Fruit fly (Drosophila melanogaster): ENCODE measurements around the gene amd.

The amd gene

DNA sequence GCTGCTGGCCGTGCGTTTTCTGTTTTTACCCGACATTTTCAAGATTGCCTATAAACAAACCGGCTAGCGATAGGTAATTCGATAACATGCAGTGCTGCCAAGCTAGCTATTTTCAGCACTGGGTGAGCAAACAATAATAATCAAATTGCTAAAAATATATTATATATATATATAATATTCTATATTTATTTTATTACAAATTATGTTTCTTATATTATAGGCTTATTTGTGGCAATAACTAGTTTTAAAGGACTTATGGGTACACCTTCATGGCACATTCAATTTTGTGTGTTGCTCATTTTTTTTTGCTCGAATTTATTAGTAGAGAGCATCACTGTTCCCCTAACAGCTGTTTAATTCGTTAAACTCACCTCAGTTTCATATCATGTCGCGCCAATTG lies 16.9 kb downstream of the amd start:
- TF ChIP-seq CG11902 (GFP tag; optimal IDR thresholded peaks at IDR 0.05) (no peak), Ets96B (tag; optimal IDR thresholded peaks at IDR 0.05) (peak; percentile 46), CG31627 (GFP tag; optimal IDR thresholded peaks at IDR 0.05) (peak; percentile 21), CG6808 (GFP tag; optimal IDR thresholded peaks at IDR 0.05) (no peak), esn (GFP tag; optimal IDR thresholded peaks at IDR 0.05) (peak; percentile 62), CG15336 (GFP tag; IDR thresholded peaks at IDR 0.05) (no peak), Eip93F (GFP tag; optimal IDR thresholded peaks at IDR 0.05) (peak; percentile 1), topi (GFP tag; optimal IDR thresholded peaks at IDR 0.05) (no peak), lz (GFP tag; optimal IDR thresholded peaks at IDR 0.05) (peak; percentile 31), fkh (GFP tag; optimal IDR thresholded peaks at IDR 0.05) (peak; percentile 83), CG8632 (GFP tag; optimal IDR thresholded peaks at IDR 0.05) (peak; percentile 29), Hr39 (GFP tag; optimal IDR thresholded peaks at IDR 0.05) (peak; percentile 23), CG7368 (GFP tag; optimal IDR thresholded peaks at IDR 0.05) (no peak), dsx (GFP tag; optimal IDR thresholded peaks at IDR 0.05; ENCODE audit: poor library complexity, severe bottlenecking) (peak; percentile 46), Eip78C (GFP tag) (peak; percentile 78), CG3032 (tag; optimal IDR thresholded peaks at IDR 0.05) (peak; percentile 58), CG6854 (GFP tag; optimal IDR thresholded peaks at IDR 0.05) (peak; percentile 32), CG1621 (tag; optimal IDR thresholded peaks at IDR 0.05) (no peak), CG8119 (GFP tag; IDR thresholded peaks at IDR 0.05) (peak; percentile 53; the same call in 2 of the 3 replicates)

DNA sequence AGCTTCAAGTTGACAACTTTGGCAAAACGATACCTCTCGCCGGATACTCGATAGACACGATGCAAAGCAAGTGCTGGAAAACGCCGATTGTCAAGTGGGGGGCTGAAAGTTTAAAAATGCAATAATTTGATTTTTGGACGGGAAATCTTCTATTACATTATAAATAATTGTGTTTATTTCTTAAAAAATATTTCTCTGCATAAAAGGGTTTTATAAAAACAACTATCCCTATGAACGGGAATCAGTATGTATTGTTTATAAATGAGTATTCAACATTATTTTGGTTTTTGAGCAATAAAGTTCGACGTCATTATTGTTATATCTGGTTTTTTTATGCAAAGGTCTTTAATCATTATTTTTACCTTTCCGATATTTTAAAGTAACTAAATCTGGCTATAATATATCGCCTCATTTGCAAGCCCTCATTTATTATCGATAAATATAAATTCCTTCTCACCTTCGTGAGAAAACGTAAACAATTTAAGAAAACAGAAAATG lies 22.0 kb downstream of the amd start, which contains the start of the genes AsnRS and DCTN6-p27:
Gene AsnRS (minus strand): TSS at position 50 of the 498 bp plus-strand sequence.
Gene DCTN6-p27 (plus strand): TSS at position 419 of the 498 bp plus-strand sequence.
- TF ChIP-seq salr (GFP tag; optimal IDR thresholded peaks at IDR 0.05): peak in 1 of 2 experiments; percentile 23
- TF ChIP-seq CG6792 (GFP tag; optimal IDR thresholded peaks at IDR 0.05): peak; percentile 75
- peak; percentile 76 for TF ChIP-seq lz (GFP tag; optimal IDR thresholded peaks at IDR 0.05)
- TF ChIP-seq CG10631 (GFP tag; optimal IDR thresholded peaks at IDR 0.05): peak; percentile 67
- TF ChIP-seq acj6 (GFP tag; optimal IDR thresholded peaks at IDR 0.05): peak; percentile 74
- TF ChIP-seq CG31627 (GFP tag; optimal IDR thresholded peaks at IDR 0.05): peak; percentile 65
- peak; percentile 54 for TF ChIP-seq CG11902 (GFP tag; optimal IDR thresholded peaks at IDR 0.05)
- TF ChIP-seq Ets96B (tag; optimal IDR thresholded peaks at IDR 0.05): peak; percentile 25
- peak; percentile 27 for TF ChIP-seq Eip93F (GFP tag; optimal IDR thresholded peaks at IDR 0.05)
- TF ChIP-seq Hr39 (GFP tag; optimal IDR thresholded peaks at IDR 0.05): peak; percentile 70
- TF ChIP-seq CG6163 (GFP tag; IDR thresholded peaks at IDR 0.05): peak; percentile 61; the same call in 2 of the 3 replicates
- TF ChIP-seq CG32006 (GFP tag; optimal IDR thresholded peaks at IDR 0.05): peak; percentile 46
- TF ChIP-seq esn (GFP tag; optimal IDR thresholded peaks at IDR 0.05): peak; percentile 80
- peak; percentile 33 for TF ChIP-seq topi (GFP tag; optimal IDR thresholded peaks at IDR 0.05)
- TF ChIP-seq dac (GFP tag; optimal IDR thresholded peaks at IDR 0.05): peak; percentile 31
- peak; percentile 58 for TF ChIP-seq CG34406 (GFP tag; optimal IDR thresholded peaks at IDR 0.05)
- peak; percentile 65 for TF ChIP-seq achi (GFP tag; optimal IDR thresholded peaks at IDR 0.05)
- peak; percentile 71 for TF ChIP-seq Eip78C (GFP tag)
- no peak for TF ChIP-seq Hr38 (GFP tag; optimal IDR thresholded peaks at IDR 0.05)
- no peak for TF ChIP-seq fd85E (GFP tag; optimal IDR thresholded peaks at IDR 0.05)
- TF ChIP-seq CG6854 (GFP tag; optimal IDR thresholded peaks at IDR 0.05): peak; percentile 36
- peak; percentile 43 for TF ChIP-seq CG3032 (tag; optimal IDR thresholded peaks at IDR 0.05)
- TF ChIP-seq Ets21C (GFP tag; optimal IDR thresholded peaks at IDR 0.05): no peak
- TF ChIP-seq fkh (GFP tag; optimal IDR thresholded peaks at IDR 0.05): peak; percentile 60
- no peak for TF ChIP-seq Blimp-1 (GFP tag; optimal IDR thresholded peaks at IDR 0.05)
- TF ChIP-seq Sox14 (GFP tag; optimal IDR thresholded peaks at IDR 0.05): peak; percentile 18
- TF ChIP-seq CG7368 (GFP tag; optimal IDR thresholded peaks at IDR 0.05): peak; percentile 11
- TF ChIP-seq CG4318 (GFP tag; optimal IDR thresholded peaks at IDR 0.05): no peak
- TF ChIP-seq dsx (GFP tag; optimal IDR thresholded peaks at IDR 0.05; ENCODE audit: poor library complexity, severe bottlenecking): no peak
- peak; percentile 65; the same call in 2 of the 3 replicates for TF ChIP-seq eg (GFP tag; IDR thresholded peaks at IDR 0.05)
- peak; percentile 53 for TF ChIP-seq Sox15 (GFP tag; optimal IDR thresholded peaks at IDR 0.05)
- no peak for TF ChIP-seq Met (GFP tag; optimal IDR thresholded peaks at IDR 0.05)
- peak; percentile 69 for TF ChIP-seq cyc (GFP tag; optimal IDR thresholded peaks at IDR 0.05)
- peak; percentile 3 for TF ChIP-seq pdm3 (GFP tag; optimal IDR thresholded peaks at IDR 0.05)
- no peak for TF ChIP-seq Lpt (GFP tag; optimal IDR thresholded peaks at IDR 0.05)
- peak; percentile 49 for TF ChIP-seq CG1621 (tag; optimal IDR thresholded peaks at IDR 0.05)
- TF ChIP-seq CG8632 (GFP tag; optimal IDR thresholded peaks at IDR 0.05): peak; percentile 53
